Fruit fly (Drosophila melanogaster) whole organism, pupa: ENCODE data around the gene CG14210.

Experiments
- CG8301 ChIP-seq: fragments of 200-800 bp; sonication (Bioruptor generic); optimal IDR thresholded peaks from 2 replicates; lab custom pipeline; 2018; ENCODE audit warnings: missing biosample characterization, mild to moderate bottlenecking, missing genetic modification characterization
- D1 ChIP-seq: fragments of 200-800 bp; sonication (Bioruptor generic); optimal IDR thresholded peaks from 2 replicates; lab custom pipeline; 2018; ENCODE audit warnings: missing biosample characterization, mild to moderate bottlenecking, missing genetic modification characterization, moderate library complexity
- EcR ChIP-seq: fragments of 200-800 bp; sonication (Bioruptor generic); optimal IDR thresholded peaks from 3 replicates; lab custom pipeline; 2019; ENCODE audit warnings: missing biosample characterization, missing genetic modification characterization, mild to moderate bottlenecking, moderate library complexity, missing genetic modification reagents
- Pif1A ChIP-seq: fragments of 200-800 bp; sonication (Bioruptor generic); optimal IDR thresholded peaks from 3 replicates; lab custom pipeline; 2016; ENCODE audit warnings: missing biosample characterization, missing genetic modification characterization
- gl ChIP-seq: fragments of 200-800 bp; sonication (Bioruptor generic); optimal IDR thresholded peaks from 2 replicates; lab custom pipeline; 2018; ENCODE audit warnings: missing biosample characterization, mild to moderate bottlenecking, missing genetic modification characterization

DNA sequence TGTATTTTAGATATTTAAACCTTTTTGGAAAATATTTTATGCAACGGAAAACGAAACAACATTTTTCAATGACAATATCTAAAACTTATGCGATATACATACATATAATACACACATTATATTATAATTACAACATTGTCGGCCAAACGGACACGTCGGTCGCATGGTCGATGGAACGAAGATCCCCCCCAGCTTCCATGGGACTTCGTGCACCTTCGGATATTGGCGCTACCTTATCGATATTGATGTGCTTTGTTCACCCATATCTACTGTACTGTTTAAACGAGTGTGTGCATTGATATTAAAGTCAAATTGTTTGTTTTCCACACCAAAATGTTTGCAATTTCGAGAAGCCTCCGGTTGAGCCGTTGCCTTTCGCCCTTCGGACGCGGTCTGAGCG is 9.4 kb downstream of the CG14210 start, which contains the start of gene CG14212:
- TF ChIP-seq Pif1A (no peak), CG8301 (tag; lab: Kevin White, UChicago) (no peak), gl (no peak), D1 (tag; lab: Kevin White, UChicago) (no peak), EcR (GFP tag; lab: Kevin White, UChicago) (no peak)
